Worm (Caenorhabditis elegans) whole organism, L1 larva: ENCODE data around the gene rict-1.
A peak's percentile ranks its signal among the peaks of the same experiment; 100 is the strongest.

Source experiments
- C04F5.9 ChIP-seq: sonication (generic microtip); optimal IDR thresholded peaks from 2 replicates; lab custom pipeline; 2016; ENCODE audit warnings: missing genetic modification characterization, missing compliant biosample characterization
- C16A3.4 ChIP-seq: fragments of 150-350 bp; optimal IDR thresholded peaks from 2 replicates; lab custom pipeline; 2014; ENCODE audit warnings: missing biosample characterization, missing genetic modification characterization
- Y116A8C.19 ChIP-seq: sonication (generic microtip); optimal IDR thresholded peaks from 2 replicates; lab custom pipeline; 2016; ENCODE audit warnings: missing compliant biosample characterization, missing genetic modification characterization, borderline replicate concordance
- blmp-1 ChIP-seq: fragments of 150-350 bp; optimal IDR thresholded peaks from 2 replicates; lab custom pipeline; 2014; ENCODE audit warnings: missing biosample characterization, missing genetic modification characterization
- efl-1 ChIP-seq, 4 experiments: fragments of 150-350 bp; optimal IDR thresholded peaks in 3 of 4; peaks in 1 of 4; 1 replicate in 1 of 4; 2 replicates in 3 of 4; lab custom pipeline; 2014; ENCODE audit warnings: missing biosample characterization in 2 of 4, missing genetic modification characterization in 2 of 4, missing genetic modification reagents in 2 of 4
- elt-2 ChIP-seq: sonication (generic microtip); optimal IDR thresholded peaks from 2 replicates; lab custom pipeline; 2016; ENCODE audit warnings: missing genetic modification characterization, mild to moderate bottlenecking, inconsistent platforms, missing compliant biosample characterization, missing genetic modification reagents
- elt-3 ChIP-seq, 6 experiments: fragments of 150-350 bp in 1 of 6; sonication (generic microtip); optimal IDR thresholded peaks; 2 replicates each; lab custom pipeline; 2017 to 2018; ENCODE audit warnings: missing biosample characterization in 6 of 6, missing genetic modification characterization in 6 of 6, inconsistent platforms in 1 of 6
- ets-5 ChIP-seq: fragments of 200-800 bp; sonication (Bioruptor generic); IDR thresholded peaks from 2 replicates; pipeline ENCODE4 v1.3.6; 2022; ENCODE audit warnings: missing genetic modification characterization, missing compliant biosample characterization
- fkh-10 ChIP-seq: sonication (generic microtip); optimal IDR thresholded peaks from 2 replicates; lab custom pipeline; 2017; ENCODE audit warnings: missing biosample characterization, missing genetic modification reagents, missing genetic modification characterization
- fkh-8 ChIP-seq: sonication (generic microtip); optimal IDR thresholded peaks from 2 replicates; lab custom pipeline; 2016; ENCODE audit warnings: mild to moderate bottlenecking, missing genetic modification characterization, missing compliant biosample characterization
- irx-1 ChIP-seq: sonication (generic microtip); optimal IDR thresholded peaks from 2 replicates; lab custom pipeline; 2016; ENCODE audit warnings: missing genetic modification characterization, missing compliant biosample characterization
- lin-13 ChIP-seq: fragments of 150-350 bp; optimal IDR thresholded peaks from 2 replicates; lab custom pipeline; 2014; ENCODE audit warnings: missing biosample characterization, missing genetic modification reagents, missing genetic modification characterization
- lin-15B ChIP-seq: fragments of 150-350 bp; sonication (generic microtip); optimal IDR thresholded peaks from 3 replicates; lab custom pipeline; 2014; ENCODE audit warnings: missing biosample characterization, missing genetic modification characterization
- lin-39 ChIP-seq: fragments of 150-350 bp; optimal IDR thresholded peaks from 2 replicates; lab custom pipeline; 2014; ENCODE audit warnings: missing biosample characterization, missing genetic modification reagents, missing genetic modification characterization
- lir-3 ChIP-seq: sonication (generic microtip); optimal IDR thresholded peaks from 2 replicates; lab custom pipeline; 2016; ENCODE audit warnings: mild to moderate bottlenecking, missing genetic modification characterization, moderate library complexity, missing compliant biosample characterization; ENCODE audit not compliant: poor library complexity
- lsy-2 ChIP-seq, 2 experiments: fragments of 150-350 bp; optimal IDR thresholded peaks; 2 replicates each; lab custom pipeline; 2014; ENCODE audit warnings: missing biosample characterization in 2 of 2, missing genetic modification characterization in 2 of 2
- mef-2 ChIP-seq: fragments of 150-350 bp; optimal IDR thresholded peaks from 2 replicates; lab custom pipeline; 2014; ENCODE audit warnings: missing biosample characterization, missing genetic modification characterization
- nhr-11 ChIP-seq: fragments of 150-350 bp; optimal IDR thresholded peaks from 2 replicates; lab custom pipeline; 2014; ENCODE audit warnings: missing biosample characterization, missing genetic modification characterization
- nhr-12 ChIP-seq: sonication (generic microtip); optimal IDR thresholded peaks from 2 replicates; lab custom pipeline; 2017; ENCODE audit warnings: missing biosample characterization, missing genetic modification characterization
- nhr-20 ChIP-seq: sonication (generic microtip); optimal IDR thresholded peaks from 2 replicates; lab custom pipeline; 2016; ENCODE audit warnings: mild to moderate bottlenecking, missing genetic modification characterization, missing compliant biosample characterization
- nhr-237 ChIP-seq: fragments of 150-350 bp; optimal IDR thresholded peaks from 2 replicates; lab custom pipeline; 2014; ENCODE audit warnings: missing biosample characterization, missing genetic modification characterization
- nhr-76 ChIP-seq: sonication (generic microtip); optimal IDR thresholded peaks from 2 replicates; lab custom pipeline; 2017; ENCODE audit warnings: missing biosample characterization, missing genetic modification characterization
- nhr-77 ChIP-seq: fragments of 150-350 bp; optimal IDR thresholded peaks from 2 replicates; lab custom pipeline; 2014; ENCODE audit warnings: missing biosample characterization, missing genetic modification characterization
- nhr-84 ChIP-seq: sonication (generic microtip); optimal IDR thresholded peaks from 2 replicates; lab custom pipeline; 2017; ENCODE audit warnings: missing biosample characterization, missing genetic modification characterization
- nhr-85 ChIP-seq: sonication (generic microtip); peaks from one replicate; lab custom pipeline; 2016; ENCODE audit warnings: missing genetic modification characterization, inconsistent platforms, missing compliant biosample characterization
- pag-3 ChIP-seq: sonication (generic microtip); optimal IDR thresholded peaks from 2 replicates; lab custom pipeline; 2017; ENCODE audit warnings: missing genetic modification characterization, mild to moderate bottlenecking, missing compliant biosample characterization, antibody characterized with exemption, borderline replicate concordance; ENCODE audit not compliant: insufficient read depth
- rnt-1 ChIP-seq: sonication (generic microtip); optimal IDR thresholded peaks from 2 replicates; lab custom pipeline; 2016; ENCODE audit warnings: mild to moderate bottlenecking, missing genetic modification characterization, moderate library complexity, missing compliant biosample characterization
- snu-23 ChIP-seq: sonication (generic microtip); optimal IDR thresholded peaks from 2 replicates; lab custom pipeline; 2016; ENCODE audit warnings: missing genetic modification characterization, missing compliant biosample characterization
- swsn-7 ChIP-seq: sonication (generic microtip); optimal IDR thresholded peaks from 2 replicates; lab custom pipeline; 2016; ENCODE audit warnings: missing genetic modification characterization, missing compliant biosample characterization
- tlp-1 ChIP-seq: fragments of 150-350 bp; optimal IDR thresholded peaks from 2 replicates; lab custom pipeline; 2014; ENCODE audit warnings: missing biosample characterization, missing genetic modification characterization
- unc-30 ChIP-seq: sonication (generic microtip); optimal IDR thresholded peaks from 2 replicates; lab custom pipeline; 2017; ENCODE audit warnings: missing biosample characterization, missing genetic modification characterization
- unc-86 ChIP-seq: sonication (generic microtip); optimal IDR thresholded peaks from 2 replicates; lab custom pipeline; 2016; ENCODE audit warnings: missing genetic modification characterization, missing compliant biosample characterization
- zag-1 ChIP-seq: fragments of 150-350 bp; optimal IDR thresholded peaks from 2 replicates; lab custom pipeline; 2014; ENCODE audit warnings: missing biosample characterization, missing genetic modification characterization
- zip-4 ChIP-seq: fragments of 200-800 bp; sonication (Bioruptor generic); optimal IDR thresholded peaks from 2 replicates; lab custom pipeline; 2018; ENCODE audit warnings: mild to moderate bottlenecking, missing genetic modification characterization, moderate library complexity, missing compliant biosample characterization

rict-1 gene

ce11 chrII:13107719-13108118 is 8.9 kb downstream of the rict-1 start, which contains the start of gene pqn-32:
pqn-32 (plus strand) TSS chrII:13108019.
- TF ChIP-seq efl-1 (optimal IDR thresholded peaks at IDR 0.05; lab: Kevin White, UChicago) (no peak), efl-1 (GFP tag; optimal IDR thresholded peaks at IDR 0.05 in 1 of 2; lab: Kevin White, UChicago) (peak in 1 of 2 experiments; percentile 63), nhr-76 (no peak), nhr-237 (tag; lab: Kevin White, UChicago) (no peak), blmp-1 (peak; percentile 67)
- TF ChIP-seq, all 84 proteins: peak for 2

DNA sequence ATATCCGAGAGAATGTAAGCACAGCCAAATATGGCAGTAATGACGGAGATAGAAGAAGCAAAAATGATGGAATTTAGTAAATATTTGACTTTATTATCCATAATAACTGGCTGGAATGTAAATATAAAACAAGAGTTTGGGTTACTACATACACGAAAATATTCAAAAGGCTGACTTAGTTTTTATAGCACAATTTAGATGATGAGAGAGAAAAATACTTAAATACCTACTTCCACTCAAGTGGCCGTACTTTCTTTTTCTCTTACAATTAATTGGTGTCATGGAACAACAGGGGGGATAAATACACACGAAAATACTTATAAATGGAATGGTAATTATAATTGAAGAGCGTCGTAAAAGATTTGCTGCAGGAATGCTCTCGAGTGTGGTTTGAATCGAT is 18.4 kb downstream of the rict-1 start, which contains the start of gene col-86:
Gene col-86 (minus strand): TSS at position 101 of the 400 bp plus-strand sequence.
- no peak for TF ChIP-seq nhr-20 (tag; lab: Kevin White, UChicago)
- no peak for TF ChIP-seq C04F5.9 (tag; lab: Kevin White, UChicago)
- TF ChIP-seq nhr-77, result no peak
- TF ChIP-seq nhr-12, result no peak
- TF ChIP-seq Y116A8C.19 (tag; lab: Kevin White, UChicago), result no peak
- no peak for TF ChIP-seq lir-3 (tag; lab: Kevin White, UChicago)
- TF ChIP-seq rnt-1 (tag; lab: Kevin White, UChicago), result no peak
- TF ChIP-seq elt-2, result no peak
- TF ChIP-seq mef-2 (tag; lab: Kevin White, UChicago), result no peak
- TF ChIP-seq unc-86 (tag; lab: Kevin White, UChicago), result no peak
- TF ChIP-seq pag-3 (tag; lab: Kevin White, UChicago), result no peak
- no peak for TF ChIP-seq ets-5 (GFP tag; lab: Robert Waterston, UW)
- TF ChIP-seq lin-13 (GFP tag; lab: Kevin White, UChicago), result no peak
- no peak for TF ChIP-seq lin-39 (tag; lab: Kevin White, UChicago)
- no peak for TF ChIP-seq elt-3 (tag; optimal IDR thresholded peaks at IDR 0.05; lab: Kevin White, UChicago)
- no peak for TF ChIP-seq snu-23 (GFP tag; lab: Kevin White, UChicago)
- no peak for TF ChIP-seq irx-1 (tag; lab: Kevin White, UChicago)
- no peak for TF ChIP-seq unc-30
- TF ChIP-seq zip-4 (GFP tag; lab: Kevin White, UChicago), result no peak
- TF ChIP-seq fkh-10 (GFP tag; lab: Kevin White, UChicago), result no peak

DNA sequence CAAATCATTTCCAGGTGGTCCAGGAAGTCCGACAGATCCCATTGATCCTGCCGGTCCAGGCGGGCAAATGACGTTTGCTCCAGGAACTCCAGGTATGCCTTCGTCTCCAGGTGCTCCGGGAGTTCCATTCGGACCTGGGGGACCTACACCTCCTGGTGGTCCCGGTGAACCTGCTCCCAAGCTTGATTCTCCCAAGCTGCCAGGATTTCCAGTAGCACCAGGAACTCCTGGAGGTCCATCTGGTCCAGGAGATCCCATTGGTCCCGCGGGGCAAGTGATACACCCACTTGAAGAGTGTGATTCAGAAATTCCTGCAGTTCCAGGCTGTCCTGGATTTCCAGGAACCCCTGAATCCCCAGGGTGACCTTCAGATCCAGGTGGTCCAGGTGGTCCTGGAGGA is 20.3 kb downstream of the rict-1 start:
- TF ChIP-seq efl-1 (optimal IDR thresholded peaks at IDR 0.05; lab: Kevin White, UChicago) (no peak), efl-1 (GFP tag; optimal IDR thresholded peaks at IDR 0.05 in 1 of 2; lab: Kevin White, UChicago) (peak in 1 of 2 experiments; percentile 85), nhr-85 (tag; lab: Kevin White, UChicago) (peak; percentile 9), zag-1 (tag; lab: Kevin White, UChicago) (no peak)

ce11 chrII:13091857-13092256 is 24.8 kb downstream of the rict-1 start:
- TF ChIP-seq lsy-2 (tag; optimal IDR thresholded peaks at IDR 0.05; lab: Kevin White, UChicago) (no peak), nhr-11 (tag; lab: Kevin White, UChicago) (no peak), lin-15B (no peak), tlp-1 (tag; lab: Kevin White, UChicago) (no peak), fkh-8 (tag; lab: Kevin White, UChicago) (no peak), C16A3.4 (tag; lab: Kevin White, UChicago) (no peak), nhr-84 (tag; lab: Kevin White, UChicago) (no peak), pag-3 (tag; lab: Kevin White, UChicago) (no peak)

- TF ChIP-seq swsn-7 (tag; lab: Kevin White, UChicago), result no peak
Measured at ce11 chrII:13091123-13091522, 25.5 kb downstream of the rict-1 start, which contains the start of gene Y81G3A.4. Y81G3A.4 (plus strand) TSS chrII:13091423.
